Worm (Caenorhabditis elegans): ENCODE results near the gene H03G16.6.

H03G16.6 gene

DNA sequence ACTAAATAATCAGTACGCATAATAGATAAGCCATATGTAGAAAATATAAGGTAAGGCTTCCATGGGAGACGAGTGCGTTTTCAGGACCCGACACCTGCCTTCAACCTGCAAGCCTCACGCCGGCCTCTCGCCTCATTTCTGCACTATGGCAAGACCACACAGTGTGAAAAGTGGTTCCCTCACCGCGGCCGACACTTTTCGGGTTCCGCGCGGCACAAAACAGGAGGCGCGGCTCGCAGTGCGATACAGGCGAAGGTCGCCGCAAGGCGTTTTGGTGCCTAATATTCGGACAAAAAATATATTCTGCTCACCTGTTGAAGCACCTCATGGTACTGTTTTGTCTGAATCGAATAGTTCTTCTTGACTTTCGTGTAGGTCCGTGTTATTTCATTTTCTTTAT lies 17.7 kb downstream of the H03G16.6 start:
- TF ChIP-seq snpc-4 (GFP tag; optimal IDR thresholded peaks at IDR 0.05) (peak; percentile 51), snpc-4 (tag; optimal IDR thresholded peaks at IDR 0.05) (peak in 3 of 4 experiments; percentile 50 to 88 (median 82)), snpc-1.1 (tag; optimal IDR thresholded peaks at IDR 0.05; ENCODE audit: insufficient read depth) (peak; percentile 67), egrh-3 (GFP tag; IDR thresholded peaks at IDR 0.05) (peak; percentile 21; the same call in 1 of the 2 replicates), D2030.7 (GFP tag; IDR thresholded peaks at IDR 0.05) (no peak), madf-3 (GFP tag; IDR thresholded peaks at IDR 0.05) (no peak), zfh-2 (GFP tag; conservative IDR thresholded peaks at IDR 0.05) (peak; percentile 82)

DNA sequence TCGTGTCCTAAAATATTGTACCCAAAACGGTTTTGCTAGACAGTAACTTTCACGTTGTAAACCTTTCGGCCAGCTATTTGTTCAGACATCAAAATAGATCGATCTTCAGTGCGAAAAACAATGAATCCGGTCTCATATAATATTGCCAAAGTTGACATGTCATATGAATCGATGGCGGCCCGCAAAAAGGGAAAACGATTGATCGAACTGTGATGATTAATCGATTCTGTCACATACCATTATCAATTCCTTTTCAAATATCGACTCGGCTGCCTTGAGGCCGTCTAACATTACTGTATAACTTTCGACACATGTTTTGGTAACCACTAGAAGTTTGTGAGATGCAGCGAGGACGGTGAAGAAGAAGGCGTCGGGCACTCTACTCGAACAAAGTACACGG lies 20.4 kb downstream of the H03G16.6 start:
- TF ChIP-seq madf-10 (tag; optimal IDR thresholded peaks at IDR 0.05) (no peak), lsy-27 (tag; optimal IDR thresholded peaks at IDR 0.05; ENCODE audit: borderline replicate concordance, insufficient read depth) (no peak), snpc-4 (GFP tag; optimal IDR thresholded peaks at IDR 0.05) (no peak), snpc-4 (tag; optimal IDR thresholded peaks at IDR 0.05) (no peak), F23B12.7 (tag; optimal IDR thresholded peaks at IDR 0.05; ENCODE audit: insufficient read depth) (no peak), tbx-9 (tag; optimal IDR thresholded peaks at IDR 0.05; ENCODE audit: borderline replicate concordance) (no peak), B0336.3 (GFP tag; IDR thresholded peaks at IDR 0.05) (no peak), zfh-2 (GFP tag; conservative IDR thresholded peaks at IDR 0.05) (no peak), efl-1 (GFP tag; optimal IDR thresholded peaks at IDR 0.05) (no peak), bed-2 (GFP tag; IDR thresholded peaks at IDR 0.05) (no peak), ztf-18 (tag; optimal IDR thresholded peaks at IDR 0.05) (no peak), sea-2 (GFP tag; IDR thresholded peaks at IDR 0.05) (no peak), chd-7 (tag; optimal IDR thresholded peaks at IDR 0.05) (no peak), ceh-91 (GFP tag; IDR thresholded peaks at IDR 0.05) (no peak), ceh-100 (GFP tag; IDR thresholded peaks at IDR 0.05) (no peak)

DNA sequence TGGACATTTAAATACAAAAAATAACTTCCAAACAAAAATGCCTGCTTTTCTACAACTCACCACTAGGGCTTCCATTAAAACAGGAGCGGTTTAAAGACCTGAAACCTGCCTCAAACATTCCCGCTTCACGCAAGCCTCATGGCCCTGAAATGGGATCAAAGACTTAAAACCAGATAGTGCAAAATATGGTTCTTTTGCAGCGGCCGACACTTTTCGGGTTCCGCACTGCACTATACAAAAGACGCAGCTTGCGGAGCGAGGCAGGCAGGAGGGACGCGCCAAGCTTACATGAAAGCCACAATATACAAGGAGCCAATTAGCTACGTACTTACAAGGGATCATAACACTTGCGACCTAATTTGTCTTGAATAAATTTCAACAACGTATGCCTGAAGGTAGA lies 21.0 kb downstream of the H03G16.6 start:
- TF ChIP-seq snpc-4 (GFP tag; optimal IDR thresholded peaks at IDR 0.05) = peak; percentile 29
- TF ChIP-seq snpc-4 (tag; optimal IDR thresholded peaks at IDR 0.05) = peak in 2 of 4 experiments; percentile 88 to 91
- peak; percentile 22 for TF ChIP-seq snpc-1.1 (tag; optimal IDR thresholded peaks at IDR 0.05; ENCODE audit: insufficient read depth)
- no peak for TF ChIP-seq madf-3 (GFP tag; IDR thresholded peaks at IDR 0.05)
- TF ChIP-seq hmg-1.2 (GFP tag; IDR thresholded peaks at IDR 0.05) = peak; percentile 35; the same call in 1 of the 2 replicates

DNA sequence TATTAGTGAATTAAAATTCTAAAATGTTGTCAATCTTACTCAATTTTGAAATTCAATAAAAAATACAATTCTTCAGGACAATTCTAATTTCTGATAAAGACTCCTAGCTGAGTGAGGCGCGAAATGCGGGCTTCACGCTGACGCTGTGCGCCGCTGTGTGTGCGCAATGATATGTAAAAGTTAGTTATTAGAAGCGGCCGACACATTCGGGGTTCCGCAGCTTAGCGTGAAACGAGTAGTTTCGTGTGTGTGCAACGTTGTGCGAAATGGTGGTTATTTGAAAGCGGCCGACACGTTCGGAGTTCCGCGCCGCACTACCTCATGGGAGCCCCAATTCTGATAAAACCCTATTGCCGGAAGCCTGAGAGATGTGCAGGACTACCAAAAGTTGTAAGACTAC lies 22.7 kb downstream of the H03G16.6 start:
- TF ChIP-seq snpc-4 (GFP tag; optimal IDR thresholded peaks at IDR 0.05) (no peak), snpc-4 (tag; optimal IDR thresholded peaks at IDR 0.05) (peak in 2 of 4 experiments; percentile 51 to 80), Y95B8A.8 (GFP tag; IDR thresholded peaks at IDR 0.05) (0 out of 2 replicates have a peak, but pooled peaks have one; percentile 7), snpc-1.1 (tag; optimal IDR thresholded peaks at IDR 0.05; ENCODE audit: insufficient read depth) (peak; percentile 30), ztf-28 (GFP tag; IDR thresholded peaks at IDR 0.05) (no peak)

DNA sequence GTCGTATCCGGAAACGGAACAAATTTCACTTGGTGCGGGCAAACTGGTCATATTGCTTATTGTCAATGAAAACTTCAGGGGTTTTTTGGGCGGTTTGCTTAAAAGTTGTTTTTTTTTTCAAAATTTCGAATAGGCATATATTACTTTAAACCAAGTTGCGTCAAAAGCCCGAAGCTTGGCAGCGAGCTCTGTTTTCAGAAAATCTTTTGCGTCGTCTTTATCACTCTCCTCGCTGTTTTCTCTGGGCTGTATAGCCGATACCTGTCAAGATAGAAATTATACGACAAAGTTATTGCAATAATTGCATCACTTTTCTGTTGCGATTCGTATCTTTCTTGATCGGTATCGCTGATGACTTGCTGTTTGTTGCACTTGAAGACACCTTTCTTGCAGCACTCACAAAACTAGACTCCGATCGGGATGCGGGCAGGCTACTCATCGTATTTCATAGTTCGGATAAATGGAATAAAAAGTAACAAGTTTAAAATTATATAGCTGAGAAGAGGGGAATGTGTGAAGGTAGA lies 23.6 kb downstream of the H03G16.6 start, which contains the start of the genes H40L08.3 and H40L08.9:
TSS of gene H40L08.3 (minus strand) at position 51 of the 524 bp plus-strand sequence.
TSS of gene H40L08.9 (minus strand) at position 439 of the 524 bp plus-strand sequence.
- TF ChIP-seq unc-130 (GFP tag; optimal IDR thresholded peaks at IDR 0.05) (no peak), zfh-2 (GFP tag; conservative IDR thresholded peaks at IDR 0.05) (no peak), ama-1 (optimal IDR thresholded peaks at IDR 0.05) (peak; percentile 92), ama-1 (GFP tag; optimal IDR thresholded peaks at IDR 0.05) (no peak), lag-1 (GFP tag; IDR thresholded peaks at IDR 0.05) (no peak), mcd-1 (GFP tag; IDR thresholded peaks at IDR 0.05) (no peak), Y53F4B.3 (GFP tag; IDR thresholded peaks at IDR 0.05) (no peak), ZK185.1 (tag; optimal IDR thresholded peaks at IDR 0.05; ENCODE audit: poor library complexity, severe bottlenecking) (no peak), akir-1 (GFP tag; optimal IDR thresholded peaks at IDR 0.05) (no peak), madf-3 (GFP tag; IDR thresholded peaks at IDR 0.05) (no peak), repo-1 (tag; optimal IDR thresholded peaks at IDR 0.05) (no peak), snpc-3.4 (tag; optimal IDR thresholded peaks at IDR 0.05) (no peak), zim-3 (tag; optimal IDR thresholded peaks at IDR 0.05) (peak; percentile 42), dpl-1 (GFP tag; optimal IDR thresholded peaks at IDR 0.05) (no peak), C17E4.6 (GFP tag; IDR thresholded peaks at IDR 0.05) (0 out of 2 replicates have a peak, but pooled peaks have one; percentile 3), nfya-2 (GFP tag; IDR thresholded peaks at IDR 0.05) (0 out of 2 replicates have a peak, but pooled peaks have one; percentile 51), ceh-91 (GFP tag; IDR thresholded peaks at IDR 0.05) (no peak), lin-40 (tag; optimal IDR thresholded peaks at IDR 0.05) (no peak), let-607 (tag; optimal IDR thresholded peaks at IDR 0.05) (no peak), mel-28 (tag; optimal IDR thresholded peaks at IDR 0.05; ENCODE audit: borderline replicate concordance) (peak; percentile 6)

Measured in whole organism, young adult.